Fruit fly (Drosophila melanogaster) whole organism, embryonic: ENCODE results near the gene inaF-B.
A peak's percentile ranks its signal among the peaks of the same experiment; 100 is the strongest.

Experiments
- BEAF-32 ChIP-seq: fragments of 200-800 bp; sonication (Bioruptor generic); optimal IDR thresholded peaks from 3 replicates; lab custom pipeline; 2017; ENCODE audit warnings: missing biosample characterization, missing genetic modification characterization, mild to moderate bottlenecking, moderate library complexity, missing genetic modification reagents
- CG10267 ChIP-seq: fragments of 200-800 bp; sonication (Bioruptor generic); optimal IDR thresholded peaks from 2 replicates; lab custom pipeline; 2018; ENCODE audit warnings: missing biosample characterization, mild to moderate bottlenecking, missing genetic modification characterization, moderate library complexity
- CG11560 ChIP-seq: fragments of 200-800 bp; sonication (Bioruptor generic); IDR thresholded peaks from 3 replicates; pipeline ENCODE4 v1.3.6; 2022; ENCODE audit warnings: missing biosample characterization, missing genetic modification characterization
- CG11695 ChIP-seq: fragments of 200-800 bp; sonication (Bioruptor generic); IDR thresholded peaks from 3 replicates; pipeline ENCODE4 v1.3.6; 2022; ENCODE audit warnings: missing biosample characterization, missing genetic modification characterization
- CG11723 ChIP-seq: fragments of 200-800 bp; sonication (Bioruptor generic); optimal IDR thresholded peaks from 2 replicates; lab custom pipeline; 2017; ENCODE audit warnings: missing biosample characterization, mild to moderate bottlenecking, missing genetic modification characterization
- CG12071 ChIP-seq: fragments of 200-800 bp; sonication (Bioruptor generic); optimal IDR thresholded peaks from 3 replicates; lab custom pipeline; 2018; ENCODE audit warnings: missing biosample characterization, mild to moderate bottlenecking, missing genetic modification characterization
- CG12299 ChIP-seq: fragments of 200-800 bp; sonication (Bioruptor generic); optimal IDR thresholded peaks from 2 replicates; lab custom pipeline; 2018; ENCODE audit warnings: missing biosample characterization, mild to moderate bottlenecking, missing genetic modification characterization
- CG13287 ChIP-seq: fragments of 200-800 bp; sonication (Bioruptor generic); IDR thresholded peaks from 2 replicates; pipeline ENCODE4 v1.3.6; 2022; ENCODE audit warnings: missing biosample characterization, missing genetic modification characterization; ENCODE audit not compliant: partially characterized antibody
- CG16813 ChIP-seq: fragments of 200-800 bp; sonication (Bioruptor generic); IDR thresholded peaks from 3 replicates; pipeline ENCODE4 v1.3.6; 2022; ENCODE audit warnings: missing biosample characterization, missing genetic modification characterization; ENCODE audit not compliant: partially characterized antibody
- CG17328 ChIP-seq: fragments of 200-800 bp; sonication (Bioruptor generic); IDR thresholded peaks from 2 replicates; pipeline ENCODE4 v1.3.6; 2022; ENCODE audit warnings: missing biosample characterization, missing genetic modification characterization
- CG1832 ChIP-seq: fragments of 200-800 bp; sonication (Bioruptor generic); optimal IDR thresholded peaks from 2 replicates; lab custom pipeline; 2017; ENCODE audit warnings: missing biosample characterization, mild to moderate bottlenecking, missing genetic modification characterization, inconsistent platforms
- CG32767 ChIP-seq: fragments of 200-800 bp; sonication (Bioruptor generic); IDR thresholded peaks from 2 replicates; pipeline ENCODE4 v1.3.6; 2022; ENCODE audit warnings: missing biosample characterization, missing genetic modification characterization
- CG34422 ChIP-seq: fragments of 200-800 bp; sonication (Bioruptor generic); IDR thresholded peaks from 3 replicates; pipeline ENCODE4 v1.3.6; 2022; ENCODE audit warnings: missing biosample characterization, missing genetic modification characterization
- CG42726 ChIP-seq: fragments of 200-800 bp; sonication (Bioruptor generic); IDR thresholded peaks from 2 replicates; pipeline ENCODE4 v1.3.6; 2022; ENCODE audit warnings: missing biosample characterization, missing genetic modification characterization; ENCODE audit not compliant: partially characterized antibody
- CG4282 ChIP-seq: fragments of 200-800 bp; sonication (Bioruptor generic); optimal IDR thresholded peaks from 2 replicates; lab custom pipeline; 2016; ENCODE audit warnings: missing biosample characterization, missing genetic modification characterization
- CG43689 ChIP-seq: fragments of 200-800 bp; sonication (Bioruptor generic); IDR thresholded peaks from 2 replicates; pipeline ENCODE4 v1.3.6; 2022; ENCODE audit warnings: missing biosample characterization, missing genetic modification characterization
- CG4730 ChIP-seq: fragments of 200-800 bp; sonication (Bioruptor generic); IDR thresholded peaks from 2 replicates; pipeline ENCODE4 v1.3.6; 2022; ENCODE audit warnings: missing biosample characterization, missing genetic modification characterization
- CG6854 ChIP-seq: fragments of 200-800 bp; sonication (Bioruptor generic); optimal IDR thresholded peaks from 3 replicates; lab custom pipeline; 2017; ENCODE audit warnings: missing biosample characterization, mild to moderate bottlenecking, missing genetic modification characterization
- CG7357 ChIP-seq: fragments of 200-800 bp; sonication (Bioruptor generic); IDR thresholded peaks from 3 replicates; pipeline ENCODE4 v1.3.6; 2022; ENCODE audit warnings: missing biosample characterization, missing genetic modification characterization
- CG9797 ChIP-seq: fragments of 200-800 bp; sonication (Bioruptor generic); optimal IDR thresholded peaks from 3 replicates; lab custom pipeline; 2018; ENCODE audit warnings: missing biosample characterization, mild to moderate bottlenecking, missing genetic modification characterization
- Dad ChIP-seq: fragments of 200-800 bp; sonication (Bioruptor generic); optimal IDR thresholded peaks from 3 replicates; lab custom pipeline; 2016; ENCODE audit warnings: missing biosample characterization, missing genetic modification characterization
- Deaf1 ChIP-seq: fragments of 200-800 bp; optimal IDR thresholded peaks from 3 replicates; lab custom pipeline; 2019; ENCODE audit warnings: missing biosample characterization, mild to moderate bottlenecking, missing genetic modification characterization, moderate library complexity
- Dll ChIP-seq: fragments of 200-800 bp; sonication (Bioruptor generic); IDR thresholded peaks from 4 replicates; pipeline ENCODE4 v1.3.6; 2022; ENCODE audit warnings: missing biosample characterization, missing genetic modification characterization; ENCODE audit not compliant: partially characterized antibody
- Ets65A ChIP-seq: fragments of 200-800 bp; sonication (Bioruptor generic); peaks from one replicate; lab custom pipeline; 2016; ENCODE audit warnings: missing biosample characterization, missing genetic modification characterization
- Fer3 ChIP-seq: fragments of 200-800 bp; sonication (Bioruptor generic); optimal IDR thresholded peaks from 2 replicates; lab custom pipeline; 2018; ENCODE audit warnings: missing biosample characterization, mild to moderate bottlenecking, missing genetic modification characterization, moderate library complexity
- Gsc ChIP-seq: fragments of 200-800 bp; sonication (Bioruptor generic); IDR thresholded peaks from 2 replicates; pipeline ENCODE4 v1.3.6; 2022; ENCODE audit warnings: missing biosample characterization, missing genetic modification characterization
- HHEX ChIP-seq: fragments of 200-800 bp; sonication (Bioruptor generic); optimal IDR thresholded peaks from 3 replicates; lab custom pipeline; 2017; ENCODE audit warnings: missing biosample characterization, mild to moderate bottlenecking, missing genetic modification characterization, missing genetic modification reagents
- HLH54F ChIP-seq: fragments of 200-800 bp; sonication (Bioruptor generic); optimal IDR thresholded peaks from 3 replicates; lab custom pipeline; 2016; ENCODE audit warnings: missing biosample characterization, missing genetic modification characterization
- Meics ChIP-seq: fragments of 200-800 bp; sonication (Bioruptor generic); optimal IDR thresholded peaks from 2 replicates; lab custom pipeline; 2017; ENCODE audit warnings: missing biosample characterization, mild to moderate bottlenecking, missing genetic modification characterization
- NC2β ChIP-seq: fragments of 200-800 bp; sonication (Bioruptor generic); optimal IDR thresholded peaks from 2 replicates; lab custom pipeline; 2016; ENCODE audit warnings: missing biosample characterization, missing genetic modification characterization
- Opbp ChIP-seq: fragments of 200-800 bp; sonication (Bioruptor generic); IDR thresholded peaks from 3 replicates; pipeline ENCODE4 v1.3.6; 2022; ENCODE audit warnings: missing biosample characterization, missing genetic modification characterization; ENCODE audit not compliant: partially characterized antibody
- Ptx1 ChIP-seq: fragments of 200-800 bp; sonication (Bioruptor generic); IDR thresholded peaks from 2 replicates; pipeline ENCODE4 v1.3.6; 2022; ENCODE audit warnings: missing biosample characterization, missing genetic modification characterization
- Sry-δ ChIP-seq: fragments of 200-800 bp; sonication (Bioruptor generic); optimal IDR thresholded peaks from 2 replicates; lab custom pipeline; 2016; ENCODE audit warnings: missing biosample characterization, missing genetic modification characterization
- Ssrp ChIP-seq: fragments of 200-800 bp; sonication (Bioruptor generic); optimal IDR thresholded peaks from 2 replicates; lab custom pipeline; 2018; ENCODE audit warnings: missing biosample characterization, mild to moderate bottlenecking, missing genetic modification characterization, moderate library complexity
- ac ChIP-seq: fragments of 200-800 bp; sonication (Bioruptor generic); optimal IDR thresholded peaks from 3 replicates; lab custom pipeline; 2017; ENCODE audit warnings: missing biosample characterization, mild to moderate bottlenecking, missing genetic modification characterization
- amos ChIP-seq: fragments of 200-800 bp; sonication (Bioruptor generic); IDR thresholded peaks from 2 replicates; pipeline ENCODE4 v1.3.6; 2022; ENCODE audit warnings: missing biosample characterization, missing genetic modification characterization; ENCODE audit not compliant: partially characterized antibody
- exex ChIP-seq: fragments of 200-800 bp; sonication (Bioruptor generic); optimal IDR thresholded peaks from 4 replicates; lab custom pipeline; 2018; ENCODE audit warnings: missing biosample characterization, mild to moderate bottlenecking, missing genetic modification characterization, moderate library complexity
- eyg ChIP-seq: fragments of 200-800 bp; sonication (Bioruptor generic); optimal IDR thresholded peaks from 3 replicates; lab custom pipeline; 2016; ENCODE audit warnings: missing biosample characterization, missing genetic modification characterization
- gce ChIP-seq: fragments of 200-800 bp; sonication (Bioruptor generic); IDR thresholded peaks from 3 replicates; pipeline ENCODE4 v1.3.6; 2022; ENCODE audit warnings: missing biosample characterization, missing genetic modification characterization
- gro ChIP-seq: fragments of 200-800 bp; sonication (Bioruptor generic); optimal IDR thresholded peaks from 2 replicates; lab custom pipeline; 2016; ENCODE audit warnings: missing biosample characterization, missing genetic modification characterization
- hb ChIP-seq: fragments of 200-800 bp; sonication (Bioruptor generic); IDR thresholded peaks from 3 replicates; pipeline ENCODE4 v1.3.6; 2022; ENCODE audit warnings: missing biosample characterization, missing genetic modification characterization; ENCODE audit not compliant: partially characterized antibody
- insv ChIP-seq, 2 experiments: fragments of 200-800 bp; sonication (Bioruptor generic); optimal IDR thresholded peaks; 3 replicates each; lab custom pipeline; 2016 to 2018; ENCODE audit warnings: missing biosample characterization in 2 of 2, missing genetic modification characterization in 2 of 2
- jigr1 ChIP-seq: fragments of 200-800 bp; sonication (Bioruptor generic); IDR thresholded peaks from 3 replicates; pipeline ENCODE4 v1.3.6; 2022; ENCODE audit warnings: missing biosample characterization, missing genetic modification characterization
- kni ChIP-seq: fragments of 200-800 bp; sonication (Bioruptor generic); optimal IDR thresholded peaks from 3 replicates; lab custom pipeline; 2017; ENCODE audit warnings: mild to moderate bottlenecking, missing biosample characterization, missing genetic modification reagents, missing genetic modification characterization
- org-1 ChIP-seq: fragments of 200-800 bp; sonication (Bioruptor generic); optimal IDR thresholded peaks from 2 replicates; lab custom pipeline; 2017; ENCODE audit warnings: missing biosample characterization, missing genetic modification characterization
- rib ChIP-seq: fragments of 200-800 bp; sonication (Bioruptor generic); IDR thresholded peaks from 2 replicates; pipeline ENCODE4 v1.3.6; 2022; ENCODE audit warnings: missing biosample characterization, missing genetic modification characterization
- sqz ChIP-seq: fragments of 200-800 bp; sonication (Bioruptor generic); optimal IDR thresholded peaks from 3 replicates; lab custom pipeline; 2018; ENCODE audit warnings: missing biosample characterization, mild to moderate bottlenecking, missing genetic modification characterization
- zf30C ChIP-seq: fragments of 200-800 bp; sonication (Bioruptor generic); optimal IDR thresholded peaks from 3 replicates; lab custom pipeline; 2018; ENCODE audit warnings: missing biosample characterization, mild to moderate bottlenecking, missing genetic modification characterization

Gene inaF-B

dm6 chrX:11709799-11710720 is 22.5 kb downstream of the inaF-B start, which contains the start of gene FucT6 (continued):
- TF ChIP-seq CG13287 (GFP tag; lab: Robert Waterston, UW): peak; percentile 91
- TF ChIP-seq amos (GFP tag; lab: Robert Waterston, UW): peak; percentile 93
- peak; percentile 83 for TF ChIP-seq Dll (GFP tag; lab: Robert Waterston, UW)
- no peak for TF ChIP-seq HHEX (GFP tag; lab: Kevin White, UChicago)
- TF ChIP-seq HLH54F (GFP tag; lab: Kevin White, UChicago): peak; percentile 5
- TF ChIP-seq CG17328: 0 out of 2 replicates have a peak, but pooled peaks have one; percentile 32
- no peak for TF ChIP-seq CG4730
- peak; percentile 95 for TF ChIP-seq Sry-δ
- TF ChIP-seq Gsc (GFP tag; lab: Robert Waterston, UW): no peak
- peak; percentile 62 for TF ChIP-seq CG10267 (tag; lab: Kevin White, UChicago)
- peak; percentile 62 for TF ChIP-seq CG1832
- peak; percentile 1 for TF ChIP-seq NC2β (GFP tag; lab: Kevin White, UChicago)
- TF ChIP-seq Ets65A (GFP tag; lab: Kevin White, UChicago): no peak
- no peak for TF ChIP-seq Dad (GFP tag; lab: Kevin White, UChicago)
- TF ChIP-seq Deaf1 (tag; lab: Kevin White, UChicago): no peak
- TF ChIP-seq CG34422 (GFP tag; lab: Robert Waterston, UW): no peak
- peak; percentile 63; the same call in 2 of the 3 replicates for TF ChIP-seq CG11560 (tag; lab: Robert Waterston, UW)
- peak; percentile 87 for TF ChIP-seq CG16813
- no peak for TF ChIP-seq CG12071
- TF ChIP-seq org-1 (GFP tag; lab: Kevin White, UChicago): no peak
- TF ChIP-seq eyg: no peak
- no peak for TF ChIP-seq zf30C
- no peak for TF ChIP-seq kni (GFP tag; lab: Kevin White, UChicago)
- no peak for TF ChIP-seq ac (GFP tag; lab: Kevin White, UChicago)
- TF ChIP-seq CG11723 (GFP tag; lab: Kevin White, UChicago): no peak
- TF ChIP-seq exex (tag; lab: Kevin White, UChicago): no peak
- TF ChIP-seq Ssrp (tag; lab: Kevin White, UChicago): peak; percentile 34
- peak; percentile 18 for TF ChIP-seq Meics (GFP tag; lab: Kevin White, UChicago)
- TF ChIP-seq sqz (GFP tag; lab: Kevin White, UChicago): no peak
- no peak for TF ChIP-seq jigr1 (GFP tag; lab: Robert Waterston, UW)
- no peak for TF ChIP-seq CG4282 (GFP tag; lab: Kevin White, UChicago)
- no peak for TF ChIP-seq gro (GFP tag; lab: Kevin White, UChicago)
- 0 out of 2 replicates have a peak, but pooled peaks have one; percentile 14 for TF ChIP-seq Ptx1 (GFP tag; lab: Robert Waterston, UW)
- TF ChIP-seq CG7357 (GFP tag; lab: Robert Waterston, UW): no peak
- TF ChIP-seq gce (GFP tag; lab: Robert Waterston, UW): no peak
- TF ChIP-seq BEAF-32: peak; percentile 89
- peak; percentile 83 for TF ChIP-seq hb (GFP tag; lab: Robert Waterston, UW)
- no peak for TF ChIP-seq CG11695 (GFP tag; lab: Robert Waterston, UW)
- peak; percentile 38 for TF ChIP-seq CG9797 (GFP tag; lab: Kevin White, UChicago)
- peak; percentile 81 for TF ChIP-seq CG42726 (GFP tag; lab: Robert Waterston, UW)
- TF ChIP-seq Opbp: peak; percentile 92
- no peak for TF ChIP-seq insv (GFP tag; optimal IDR thresholded peaks at IDR 0.05; lab: Kevin White, UChicago)
- TF ChIP-seq CG43689: no peak
- no peak for TF ChIP-seq CG32767 (GFP tag; lab: Robert Waterston, UW)
- no peak for TF ChIP-seq Fer3 (tag; lab: Kevin White, UChicago)
- peak; percentile 5 for TF ChIP-seq CG6854 (GFP tag; lab: Kevin White, UChicago)
- no peak for TF ChIP-seq CG12299
- TF ChIP-seq rib (GFP tag; lab: Robert Waterston, UW): no peak
